Worm (Caenorhabditis elegans) whole organism, mixed stage, embryonic: ENCODE measurements around the gene clec-246.

Experiments used
- blmp-1 ChIP-seq: fragments of 150-350 bp; optimal IDR thresholded peaks from 2 replicates; lab custom pipeline; 2014; ENCODE audit warnings: missing biosample characterization, missing genetic modification characterization
- ces-1 ChIP-seq: fragments of 150-350 bp; optimal IDR thresholded peaks from 2 replicates; lab custom pipeline; 2014; ENCODE audit warnings: missing biosample characterization, missing genetic modification reagents, missing genetic modification characterization
- drap-1 ChIP-seq: fragments of 200-800 bp; sonication (Bioruptor generic); optimal IDR thresholded peaks from 3 replicates; lab custom pipeline; 2018; ENCODE audit warnings: mild to moderate bottlenecking, missing genetic modification characterization, missing compliant biosample characterization
- ham-2 ChIP-seq: fragments of 200-800 bp; sonication (Bioruptor generic); optimal IDR thresholded peaks from 2 replicates; lab custom pipeline; 2018; ENCODE audit warnings: mild to moderate bottlenecking, missing genetic modification characterization, missing compliant biosample characterization
- nhr-237 ChIP-seq: fragments of 150-350 bp; optimal IDR thresholded peaks from 2 replicates; lab custom pipeline; 2014; ENCODE audit warnings: missing biosample characterization, missing genetic modification characterization
- nhr-28 ChIP-seq: fragments of 150-350 bp; optimal IDR thresholded peaks from 2 replicates; lab custom pipeline; 2014; ENCODE audit warnings: missing biosample characterization, missing genetic modification characterization

DNA sequence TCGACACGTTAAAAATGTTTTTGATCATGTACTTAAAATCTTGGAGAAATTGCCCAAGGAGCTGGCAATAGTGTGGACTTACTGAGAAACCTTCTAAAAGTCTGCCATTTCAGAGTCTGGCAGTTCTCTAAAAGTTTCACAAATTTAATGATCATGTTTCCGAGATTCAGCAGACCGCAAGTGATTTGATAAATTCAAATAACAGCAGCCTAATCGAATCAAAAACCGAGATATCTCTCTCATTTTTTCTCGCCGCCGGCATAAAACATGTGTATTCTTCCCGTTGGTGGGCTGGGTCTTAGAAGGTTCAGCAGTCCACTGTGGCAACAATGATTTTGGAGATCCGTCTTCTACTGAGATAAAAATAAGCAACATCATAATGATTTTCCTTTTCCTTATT lies at the start of gene clec-246:
- TF ChIP-seq ham-2 (GFP tag; lab: Kevin White, UChicago) (no peak), blmp-1 (no peak), nhr-237 (tag; lab: Kevin White, UChicago) (no peak), ces-1 (GFP tag; lab: Kevin White, UChicago) (no peak), nhr-28 (tag; lab: Kevin White, UChicago) (no peak), drap-1 (GFP tag; lab: Kevin White, UChicago) (no peak)
